Worm (Caenorhabditis elegans) whole organism, L4/young adult: Measurements from ENCODE around the gene H42K12.3.

Source experiments
- dao-5 ChIP-seq: sonication (generic microtip); optimal IDR thresholded peaks from 2 replicates; lab custom pipeline; 2016; ENCODE audit warnings: missing genotype, missing genetic modification characterization, moderate library complexity, missing compliant biosample characterization
- him-1 ChIP-seq: sonication (generic microtip); optimal IDR thresholded peaks from 2 replicates; lab custom pipeline; 2016; ENCODE audit warnings: missing genotype, missing genetic modification reagents, missing genetic modification characterization, missing compliant biosample characterization

- TF ChIP-seq dao-5 (tag; lab: Kevin White, UChicago) (no peak), him-1 (tag; lab: Kevin White, UChicago) (no peak)
These were observed 26.6 kb downstream of the H42K12.3 start for ce11 chrX:1337834-1338233.
